Fruit fly (Drosophila melanogaster): ENCODE data around the gene CG32284.

Gene CG32284

dm6 chr3L:3161968-3162367, 24.5 kb upstream of the CG32284 start, which contains the start of gene rasp:
Gene rasp (plus strand): TSS chr3L:3162180.
- TF ChIP-seq Sin3A (optimal IDR thresholded peaks at IDR 0.05) (no peak), insv (optimal IDR thresholded peaks at IDR 0.05) (no peak), ttk (optimal IDR thresholded peaks at IDR 0.05) (no peak), Myc (optimal IDR thresholded peaks at IDR 0.05) (no peak), psq (optimal IDR thresholded peaks at IDR 0.05) (no peak), h (optimal IDR thresholded peaks at IDR 0.05) (no peak)

- no peak for TF ChIP-seq h (optimal IDR thresholded peaks at IDR 0.05)
- TF ChIP-seq Myc (optimal IDR thresholded peaks at IDR 0.05): no peak
- no peak for TF ChIP-seq psq (optimal IDR thresholded peaks at IDR 0.05)
- TF ChIP-seq insv (optimal IDR thresholded peaks at IDR 0.05): no peak
- peak; percentile 95 for TF ChIP-seq ttk (optimal IDR thresholded peaks at IDR 0.05)
Observed at dm6 chr3L:3162584-3162983, 23.9 kb upstream of the CG32284 start.

dm6 chr3L:3164951-3165350, 21.5 kb upstream of the CG32284 start, which contains the start of gene CG32280:
Gene CG32280 (plus strand): TSS chr3L:3165181.
- TF ChIP-seq ttk (optimal IDR thresholded peaks at IDR 0.05) (no peak), h (optimal IDR thresholded peaks at IDR 0.05) (no peak), insv (optimal IDR thresholded peaks at IDR 0.05) (no peak), Myc (optimal IDR thresholded peaks at IDR 0.05) (no peak)

dm6 chr3L:3165399-3165798, 21.1 kb upstream of the CG32284 start:
- no peak for TF ChIP-seq psq (optimal IDR thresholded peaks at IDR 0.05)
- TF ChIP-seq ttk (optimal IDR thresholded peaks at IDR 0.05): no peak
- no peak for TF ChIP-seq h (optimal IDR thresholded peaks at IDR 0.05)
- no peak for TF ChIP-seq insv (optimal IDR thresholded peaks at IDR 0.05)
- no peak for TF ChIP-seq Myc (optimal IDR thresholded peaks at IDR 0.05)
- no peak for TF ChIP-seq Sin3A (optimal IDR thresholded peaks at IDR 0.05)

- TF ChIP-seq psq (optimal IDR thresholded peaks at IDR 0.05): no peak
- TF ChIP-seq Sin3A (optimal IDR thresholded peaks at IDR 0.05): no peak
- no peak for TF ChIP-seq Myc (optimal IDR thresholded peaks at IDR 0.05)
- no peak for TF ChIP-seq insv (optimal IDR thresholded peaks at IDR 0.05)
- no peak for TF ChIP-seq h (optimal IDR thresholded peaks at IDR 0.05)
- TF ChIP-seq ttk (optimal IDR thresholded peaks at IDR 0.05): no peak
Observed at dm6 chr3L:3166200-3166695, 20.2 kb upstream of the CG32284 start, which contains the start of gene Asciz. Gene Asciz (minus strand): TSS chr3L:3166250.

- TF ChIP-seq Myc (optimal IDR thresholded peaks at IDR 0.05) (no peak), Sin3A (optimal IDR thresholded peaks at IDR 0.05) (no peak), insv (optimal IDR thresholded peaks at IDR 0.05) (no peak), h (optimal IDR thresholded peaks at IDR 0.05) (no peak), ttk (optimal IDR thresholded peaks at IDR 0.05) (no peak), psq (optimal IDR thresholded peaks at IDR 0.05) (no peak)
Observed at dm6 chr3L:3169107-3169506, 17.4 kb upstream of the CG32284 start, which contains the start of the genes CG32278 and CG32281. Gene CG32278 (plus strand): TSS chr3L:3169286. Gene CG32281 (plus strand): TSS chr3L:3169375.

- TF ChIP-seq psq (optimal IDR thresholded peaks at IDR 0.05) (no peak), ttk (optimal IDR thresholded peaks at IDR 0.05) (no peak), insv (optimal IDR thresholded peaks at IDR 0.05) (no peak), Sin3A (optimal IDR thresholded peaks at IDR 0.05) (no peak), h (optimal IDR thresholded peaks at IDR 0.05) (no peak), Myc (optimal IDR thresholded peaks at IDR 0.05) (no peak)
Observed at dm6 chr3L:3172445-3172844, 14.0 kb upstream of the CG32284 start, which contains the start of gene CG14963. Gene CG14963 (minus strand): TSS chr3L:3172545.

dm6 chr3L:3177872-3178271, 8.6 kb upstream of the CG32284 start:
- TF ChIP-seq h (optimal IDR thresholded peaks at IDR 0.05) (no peak), psq (optimal IDR thresholded peaks at IDR 0.05) (no peak), Sin3A (optimal IDR thresholded peaks at IDR 0.05) (no peak), insv (optimal IDR thresholded peaks at IDR 0.05) (no peak), ttk (optimal IDR thresholded peaks at IDR 0.05) (no peak), Myc (optimal IDR thresholded peaks at IDR 0.05) (no peak)

- no peak for TF ChIP-seq Myc (optimal IDR thresholded peaks at IDR 0.05)
- no peak for TF ChIP-seq insv (optimal IDR thresholded peaks at IDR 0.05)
- TF ChIP-seq h (optimal IDR thresholded peaks at IDR 0.05): no peak
- no peak for TF ChIP-seq psq (optimal IDR thresholded peaks at IDR 0.05)
- TF ChIP-seq ttk (optimal IDR thresholded peaks at IDR 0.05): no peak
- no peak for TF ChIP-seq Sin3A (optimal IDR thresholded peaks at IDR 0.05)
Observed at dm6 chr3L:3178530-3179096, 7.9 kb upstream of the CG32284 start, which contains the start of the genes MnM and Girdin. Gene MnM (minus strand): TSS chr3L:3178580. Gene Girdin (plus strand): TSS chr3L:3178930.

- TF ChIP-seq ttk (optimal IDR thresholded peaks at IDR 0.05) (no peak), Sin3A (optimal IDR thresholded peaks at IDR 0.05) (no peak), insv (optimal IDR thresholded peaks at IDR 0.05) (no peak)
Observed at dm6 chr3L:3179474-3179873, 7.0 kb upstream of the CG32284 start.

- TF ChIP-seq ttk (optimal IDR thresholded peaks at IDR 0.05) (no peak), Myc (optimal IDR thresholded peaks at IDR 0.05) (no peak), Sin3A (optimal IDR thresholded peaks at IDR 0.05) (no peak)
Observed at dm6 chr3L:3184104-3184503, 2.4 kb upstream of the CG32284 start, which contains the start of gene CG42494. Gene CG42494 (plus strand): TSS chr3L:3184404.

dm6 chr3L:3187263-3187662, 799 bp downstream of the CG32284 start, which contains the start of gene CG14957:
Gene CG14957 (plus strand): TSS chr3L:3187563.
- TF ChIP-seq ttk (optimal IDR thresholded peaks at IDR 0.05): no peak
- TF ChIP-seq psq (optimal IDR thresholded peaks at IDR 0.05): no peak
- no peak for TF ChIP-seq Sin3A (optimal IDR thresholded peaks at IDR 0.05)
- no peak for TF ChIP-seq insv (optimal IDR thresholded peaks at IDR 0.05)
- no peak for TF ChIP-seq h (optimal IDR thresholded peaks at IDR 0.05)
- TF ChIP-seq Myc (optimal IDR thresholded peaks at IDR 0.05): no peak

dm6 chr3L:3189647-3190046, 3.2 kb downstream of the CG32284 start, which contains the start of the genes CG42525 and CG14958:
Gene CG42525 (minus strand): TSS chr3L:3189747.
Gene CG14958 (plus strand): TSS chr3L:3189978.
- TF ChIP-seq h (optimal IDR thresholded peaks at IDR 0.05) (no peak), psq (optimal IDR thresholded peaks at IDR 0.05) (no peak), Sin3A (optimal IDR thresholded peaks at IDR 0.05) (no peak)
